Worm (Caenorhabditis elegans) whole organism, midembryonic: ENCODE measurements around the gene dnpp-1.

Source experiments
- flt-1 ChIP-seq: fragments of 200-800 bp; sonication (Bioruptor generic); IDR thresholded peaks from 2 replicates; pipeline ENCODE4 v1.3.6; 2022; ENCODE audit warnings: missing genetic modification characterization, missing compliant biosample characterization
- klf-2 ChIP-seq: fragments of 200-800 bp; sonication (Bioruptor generic); conservative IDR thresholded peaks from 2 replicates; pipeline ENCODE4 v1.3.6; 2022; ENCODE audit warnings: missing genetic modification reagents, missing genetic modification characterization, missing compliant biosample characterization
- med-1 ChIP-seq: sonication (generic microtip); optimal IDR thresholded peaks from 2 replicates; lab custom pipeline; 2017; ENCODE audit warnings: missing genetic modification characterization, mild to moderate bottlenecking, missing compliant biosample characterization, antibody characterized with exemption, missing genetic modification reagents; ENCODE audit not compliant: insufficient read depth

ce11 chrIII:5842920-5843319 is 20.7 kb downstream of the dnpp-1 start:
- no peak for TF ChIP-seq med-1
- no peak for TF ChIP-seq klf-2 (GFP tag; lab: Robert Waterston, UW)
- no peak for TF ChIP-seq flt-1 (GFP tag; lab: Robert Waterston, UW)
